Fruit fly (Drosophila melanogaster) whole organism, adult: ENCODE measurements around the gene CG10098.
A peak's percentile ranks its signal among the peaks of the same experiment; 100 is the strongest.

Source experiments
- CG11617 ChIP-seq: fragments of 200-800 bp; sonication (Bioruptor generic); optimal IDR thresholded peaks from 2 replicates; lab custom pipeline; 2017; ENCODE audit warnings: mild to moderate bottlenecking, missing biosample characterization, missing genetic modification reagents, missing genetic modification characterization
- CG12768 ChIP-seq: fragments of 200-800 bp; sonication (Bioruptor generic); optimal IDR thresholded peaks from 2 replicates; lab custom pipeline; 2017; ENCODE audit warnings: missing biosample characterization, missing genetic modification characterization, mild to moderate bottlenecking, moderate library complexity, missing genetic modification reagents
- CG14711 ChIP-seq: fragments of 200-800 bp; sonication (Bioruptor generic); optimal IDR thresholded peaks from 2 replicates; lab custom pipeline; 2018; ENCODE audit warnings: missing biosample characterization, mild to moderate bottlenecking, missing genetic modification characterization, moderate library complexity
- CG1620 ChIP-seq: fragments of 200-800 bp; sonication (Bioruptor generic); optimal IDR thresholded peaks from 2 replicates; lab custom pipeline; 2016; ENCODE audit warnings: missing biosample characterization, missing genetic modification characterization
- CG33017 ChIP-seq: fragments of 200-800 bp; sonication (Bioruptor generic); optimal IDR thresholded peaks from 2 replicates; lab custom pipeline; 2018; ENCODE audit warnings: missing biosample characterization, mild to moderate bottlenecking, missing genetic modification characterization, moderate library complexity
- CG5204 ChIP-seq: fragments of 200-800 bp; sonication (Bioruptor generic); optimal IDR thresholded peaks from 2 replicates; lab custom pipeline; 2016; ENCODE audit warnings: missing biosample characterization, missing genetic modification characterization
- CG7045 ChIP-seq: fragments of 200-800 bp; sonication (Bioruptor generic); optimal IDR thresholded peaks from 2 replicates; lab custom pipeline; 2017; ENCODE audit warnings: missing biosample characterization, mild to moderate bottlenecking, missing genetic modification characterization
- CG7101 ChIP-seq: fragments of 200-800 bp; sonication (Bioruptor generic); optimal IDR thresholded peaks from 2 replicates; lab custom pipeline; 2018; ENCODE audit warnings: missing biosample characterization, mild to moderate bottlenecking, missing genetic modification characterization, moderate library complexity
- Clk ChIP-seq: fragments of 200-800 bp; sonication (Bioruptor generic); optimal IDR thresholded peaks from 2 replicates; lab custom pipeline; 2017; ENCODE audit warnings: missing biosample characterization, missing genetic modification characterization
- Crg-1 ChIP-seq: fragments of 200-800 bp; sonication (Bioruptor generic); optimal IDR thresholded peaks from 2 replicates; lab custom pipeline; 2016; ENCODE audit warnings: missing biosample characterization, missing genetic modification characterization
- Hr96 ChIP-seq: fragments of 200-800 bp; sonication (Bioruptor generic); optimal IDR thresholded peaks from 2 replicates; lab custom pipeline; 2016; ENCODE audit warnings: missing biosample characterization, missing genetic modification characterization
- Mnt ChIP-seq: fragments of 200-800 bp; sonication (Bioruptor generic); optimal IDR thresholded peaks from 2 replicates; lab custom pipeline; 2016; ENCODE audit warnings: missing biosample characterization, mild to moderate bottlenecking, missing genetic modification characterization
- bab1 ChIP-seq: fragments of 200-800 bp; sonication (Bioruptor generic); optimal IDR thresholded peaks from 3 replicates; lab custom pipeline; 2019; ENCODE audit warnings: missing biosample characterization, mild to moderate bottlenecking, missing genetic modification characterization, moderate library complexity
- cic ChIP-seq: fragments of 200-800 bp; sonication (Bioruptor generic); optimal IDR thresholded peaks from 2 replicates; lab custom pipeline; 2017; ENCODE audit warnings: missing biosample characterization, mild to moderate bottlenecking, missing genetic modification characterization, moderate library complexity
- cnc ChIP-seq, 2 experiments: fragments of >200 bp; optimal IDR thresholded peaks; 2 replicates each; lab custom pipeline; 2017
- kay ChIP-seq: fragments of 200-800 bp; sonication (Bioruptor generic); peaks from one replicate; lab custom pipeline; 2016; ENCODE audit warnings: missing biosample characterization, missing genetic modification characterization, borderline replicate concordance
- ovo ChIP-seq: fragments of 200-800 bp; sonication (Bioruptor generic); optimal IDR thresholded peaks from 2 replicates; lab custom pipeline; 2016; ENCODE audit warnings: missing biosample characterization, missing genetic modification characterization
- pad ChIP-seq: fragments of 200-800 bp; sonication (Bioruptor generic); optimal IDR thresholded peaks from 3 replicates; lab custom pipeline; 2017; ENCODE audit warnings: missing biosample characterization, missing genetic modification characterization, mild to moderate bottlenecking, moderate library complexity, missing genetic modification reagents
- tj ChIP-seq: fragments of 200-800 bp; sonication (Bioruptor generic); optimal IDR thresholded peaks from 3 replicates; lab custom pipeline; 2017; ENCODE audit warnings: missing biosample characterization, mild to moderate bottlenecking, missing genetic modification characterization, moderate library complexity
- toe ChIP-seq: fragments of 200-800 bp; sonication (Bioruptor generic); optimal IDR thresholded peaks from 2 replicates; lab custom pipeline; 2016; ENCODE audit warnings: missing biosample characterization, missing genetic modification characterization

CG10098 gene

dm6 chr3R:7109760-7110303 lies 14.5 kb upstream of the CG10098 start:
- TF ChIP-seq CG12768 (GFP tag; lab: Kevin White, UChicago) = no peak

DNA sequence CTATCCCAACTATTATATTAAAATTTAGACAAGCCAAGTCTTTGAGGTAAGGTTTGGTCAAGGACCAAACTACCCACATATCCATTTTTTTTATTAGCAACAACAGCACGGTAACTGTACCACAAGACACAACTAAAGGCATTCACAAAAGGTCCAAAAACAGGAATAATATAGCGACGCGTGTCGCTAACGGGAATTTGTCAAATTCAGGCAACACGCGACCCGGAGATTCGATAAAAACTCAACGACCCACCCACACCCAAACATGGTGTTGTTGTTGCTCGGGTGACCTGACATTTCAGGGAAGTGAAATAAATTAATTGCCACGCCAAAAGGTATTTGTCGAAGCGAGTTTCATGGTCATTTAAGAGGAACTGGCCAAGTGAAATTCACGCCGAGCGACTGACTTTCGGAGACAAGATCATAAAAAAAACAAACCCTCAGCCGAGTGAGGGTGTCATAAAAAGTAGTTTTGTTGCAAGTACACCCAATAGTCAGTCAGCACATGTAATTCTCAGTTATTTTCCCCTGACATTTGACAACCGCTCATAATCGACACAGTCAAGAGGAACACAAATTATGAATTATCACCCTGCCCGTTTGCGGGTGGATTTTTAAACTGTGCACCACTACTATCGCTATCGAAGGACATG lies 13.0 kb upstream of the CG10098 start:
- no peak for TF ChIP-seq CG7045 (GFP tag; lab: Kevin White, UChicago)
- TF ChIP-seq CG33017 (tag; lab: Kevin White, UChicago) = no peak
- no peak for TF ChIP-seq CG14711 (tag; lab: Kevin White, UChicago)
- no peak for TF ChIP-seq CG5204 (GFP tag; lab: Kevin White, UChicago)
- no peak for TF ChIP-seq cic
- TF ChIP-seq Crg-1 (GFP tag; lab: Kevin White, UChicago) = no peak
- no peak for TF ChIP-seq CG12768 (GFP tag; lab: Kevin White, UChicago)

- no peak for TF ChIP-seq CG7045 (GFP tag; lab: Kevin White, UChicago)
- TF ChIP-seq cic = no peak
- no peak for TF ChIP-seq Hr96 (GFP tag; lab: Kevin White, UChicago)
- TF ChIP-seq CG33017 (tag; lab: Kevin White, UChicago) = no peak
- TF ChIP-seq CG7101 (tag; lab: Kevin White, UChicago) = no peak
These were observed 11.4 kb upstream of the CG10098 start for dm6 chr3R:7112977-7113376.

DNA sequence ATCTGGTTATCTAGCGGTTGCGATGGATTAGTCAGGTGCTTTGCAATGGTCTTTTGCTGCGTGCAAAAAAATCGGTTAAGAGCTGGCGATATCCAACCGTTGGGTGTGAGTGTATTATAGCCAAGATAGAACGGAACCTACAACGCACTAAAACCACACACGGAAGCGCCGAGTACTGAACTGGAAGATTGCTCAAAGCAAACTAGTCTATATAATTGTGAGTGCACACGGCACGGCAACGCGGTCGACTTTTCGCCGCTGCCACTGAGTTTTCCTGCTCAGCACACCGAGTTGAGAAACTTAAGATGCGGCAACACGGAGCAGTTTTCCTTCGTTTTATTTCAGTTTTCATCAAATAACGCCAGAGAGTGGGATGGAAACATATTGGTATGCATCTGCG lies 7.8 kb upstream of the CG10098 start:
- TF ChIP-seq pad (GFP tag; lab: Kevin White, UChicago) = no peak

DNA sequence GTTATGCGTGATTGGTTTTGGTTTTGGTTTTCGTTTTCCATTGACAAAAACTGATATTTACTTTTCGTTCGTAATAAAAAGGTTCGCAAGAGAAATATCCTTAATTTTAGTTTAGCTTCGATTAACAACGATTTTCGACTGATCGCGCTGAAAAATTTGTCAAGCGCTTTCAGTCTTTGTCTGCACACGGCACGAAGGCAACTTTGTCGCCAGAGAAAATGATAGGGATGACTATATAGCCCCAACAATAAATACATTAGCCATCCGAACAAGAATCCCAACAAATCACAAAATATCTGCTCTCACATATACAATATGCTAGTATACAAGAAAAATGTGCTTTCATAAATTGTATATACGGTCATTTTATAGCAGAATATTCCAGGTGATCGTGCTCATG lies 6.8 kb upstream of the CG10098 start, which contains the start of gene Mlp84B:
Gene Mlp84B, minus strand, starts transcription at position 143 of the 400 bp plus-strand sequence.
- TF ChIP-seq CG7045 (GFP tag; lab: Kevin White, UChicago) = no peak
- TF ChIP-seq CG14711 (tag; lab: Kevin White, UChicago) = no peak
- TF ChIP-seq toe (GFP tag; lab: Kevin White, UChicago) = no peak
- TF ChIP-seq CG7101 (tag; lab: Kevin White, UChicago) = no peak
- no peak for TF ChIP-seq tj (GFP tag; lab: Kevin White, UChicago)
- TF ChIP-seq ovo (GFP tag; lab: Kevin White, UChicago) = no peak
- TF ChIP-seq kay (GFP tag; lab: Kevin White, UChicago) = no peak
- no peak for TF ChIP-seq Hr96 (GFP tag; lab: Kevin White, UChicago)
- TF ChIP-seq Clk = no peak
- no peak for TF ChIP-seq CG12768 (GFP tag; lab: Kevin White, UChicago)
- TF ChIP-seq Mnt (GFP tag; lab: Kevin White, UChicago) = no peak
- no peak for TF ChIP-seq CG11617 (GFP tag; lab: Kevin White, UChicago)
- no peak for TF ChIP-seq CG33017 (tag; lab: Kevin White, UChicago)
- no peak for TF ChIP-seq CG5204 (GFP tag; lab: Kevin White, UChicago)
- no peak for TF ChIP-seq CG1620
- no peak for TF ChIP-seq bab1 (GFP tag; lab: Kevin White, UChicago)
- no peak for TF ChIP-seq cic
- no peak for TF ChIP-seq pad (GFP tag; lab: Kevin White, UChicago)

- peak; percentile 96 for TF ChIP-seq ovo (GFP tag; lab: Kevin White, UChicago)
- peak; percentile 4 for TF ChIP-seq tj (GFP tag; lab: Kevin White, UChicago)
- TF ChIP-seq pad (GFP tag; lab: Kevin White, UChicago) = peak; percentile 99
- no peak for TF ChIP-seq kay (GFP tag; lab: Kevin White, UChicago)
- no peak for TF ChIP-seq cnc (optimal IDR thresholded peaks at IDR 0.05; lab: Kevin White, UChicago)
These were observed 1.9 kb upstream of the CG10098 start for dm6 chr3R:7122172-7123072.

dm6 chr3R:7123073-7123572 lies 1.2 kb upstream of the CG10098 start:
- TF ChIP-seq CG7101 (tag; lab: Kevin White, UChicago) (no peak), CG7045 (GFP tag; lab: Kevin White, UChicago) (no peak), cnc (optimal IDR thresholded peaks at IDR 0.05; lab: Kevin White, UChicago) (no peak), pad (GFP tag; lab: Kevin White, UChicago) (peak; percentile 37), CG5204 (GFP tag; lab: Kevin White, UChicago) (no peak)
